Fruit fly (Drosophila melanogaster): ENCODE data around the gene CG1544.

The CG1544 gene

dm6 chr3R:31197142-31197994 lies 652 bp downstream of the CG1544 start:
- no peak for TF ChIP-seq eve (GFP tag; optimal IDR thresholded peaks at IDR 0.05)
- no peak for TF ChIP-seq CG17328 (GFP tag; IDR thresholded peaks at IDR 0.05)
- no peak for TF ChIP-seq pan (optimal IDR thresholded peaks at IDR 0.05)
- TF ChIP-seq pan (GFP tag; optimal IDR thresholded peaks at IDR 0.05 in 1 of 2, IDR thresholded peaks at IDR 0.05 in 1 of 2) = no peak
- TF ChIP-seq CG11560 (tag; IDR thresholded peaks at IDR 0.05) = no peak
- no peak for TF ChIP-seq croc (GFP tag; conservative IDR thresholded peaks at IDR 0.05)
- TF ChIP-seq pzg (GFP tag; optimal IDR thresholded peaks at IDR 0.05) = no peak
- no peak for TF ChIP-seq CG2889 (GFP tag; IDR thresholded peaks at IDR 0.05)
- TF ChIP-seq mam (GFP tag; optimal IDR thresholded peaks at IDR 0.05) = no peak
- peak; percentile 21 for TF ChIP-seq Vsx1 (GFP tag; optimal IDR thresholded peaks at IDR 0.05)
- no peak for TF ChIP-seq Nf-YC (tag; optimal IDR thresholded peaks at IDR 0.05)
- TF ChIP-seq slp2 (GFP tag; optimal IDR thresholded peaks at IDR 0.05) = no peak
- TF ChIP-seq Max (GFP tag; optimal IDR thresholded peaks at IDR 0.05) = no peak
- TF ChIP-seq D19B (GFP tag; optimal IDR thresholded peaks at IDR 0.05) = peak; percentile 48
- TF ChIP-seq gce (GFP tag; IDR thresholded peaks at IDR 0.05) = no peak
- TF ChIP-seq CG3065 (GFP tag; optimal IDR thresholded peaks at IDR 0.05) = no peak
- TF ChIP-seq onecut (GFP tag; IDR thresholded peaks at IDR 0.05) = no peak
- TF ChIP-seq crp (GFP tag; optimal IDR thresholded peaks at IDR 0.05) = no peak
- no peak for TF ChIP-seq Rfx (GFP tag; IDR thresholded peaks at IDR 0.05)
- no peak for TF ChIP-seq CG10565 (GFP tag; optimal IDR thresholded peaks at IDR 0.05)
- peak; percentile 98 for TF ChIP-seq sug (tag; optimal IDR thresholded peaks at IDR 0.05)
- no peak for TF ChIP-seq slou (GFP tag; optimal IDR thresholded peaks at IDR 0.05)
- TF ChIP-seq CG17361 (GFP tag; IDR thresholded peaks at IDR 0.05) = no peak
- TF ChIP-seq eyg (GFP tag; optimal IDR thresholded peaks at IDR 0.05) = no peak
- no peak for TF ChIP-seq peb (GFP tag; IDR thresholded peaks at IDR 0.05)
- no peak for TF ChIP-seq CoRest (tag; optimal IDR thresholded peaks at IDR 0.05)
- no peak for TF ChIP-seq Ets65A (GFP tag)
- TF ChIP-seq pfk (GFP tag; optimal IDR thresholded peaks at IDR 0.05) = no peak
- no peak for TF ChIP-seq knrl (GFP tag; IDR thresholded peaks at IDR 0.05; ENCODE audit: partially characterized antibody)
- no peak for TF ChIP-seq ftz-f1 (GFP tag; optimal IDR thresholded peaks at IDR 0.05)
- peak; percentile 57 for TF ChIP-seq CG15479 (GFP tag; optimal IDR thresholded peaks at IDR 0.05)
- no peak for TF ChIP-seq CG8765 (GFP tag; IDR thresholded peaks at IDR 0.05)
- TF ChIP-seq exex (tag; optimal IDR thresholded peaks at IDR 0.05) = peak; percentile 49
- TF ChIP-seq Ravus (GFP tag; IDR thresholded peaks at IDR 0.05) = no peak
- TF ChIP-seq zen (tag; optimal IDR thresholded peaks at IDR 0.05) = no peak
- TF ChIP-seq CG11093 (GFP tag; IDR thresholded peaks at IDR 0.05) = no peak
- TF ChIP-seq tll (GFP tag; optimal IDR thresholded peaks at IDR 0.05) = no peak
- TF ChIP-seq CG34376 (GFP tag; optimal IDR thresholded peaks at IDR 0.05) = peak; percentile 40
- TF ChIP-seq Xrp1 (GFP tag; IDR thresholded peaks at IDR 0.05) = no peak
- TF ChIP-seq row (GFP tag; IDR thresholded peaks at IDR 0.05) = peak; percentile 27; the same call in 1 of the 3 replicates
- no peak for TF ChIP-seq CG11696 (GFP tag; IDR thresholded peaks at IDR 0.05)
- TF ChIP-seq Trl (optimal IDR thresholded peaks at IDR 0.05) = no peak
- no peak for TF ChIP-seq Trl (GFP tag; optimal IDR thresholded peaks at IDR 0.05)
- no peak for TF ChIP-seq CG9727 (GFP tag; optimal IDR thresholded peaks at IDR 0.05)
- TF ChIP-seq bbx (GFP tag; IDR thresholded peaks at IDR 0.05; ENCODE audit: partially characterized antibody) = no peak
- TF ChIP-seq CG18599 (GFP tag; optimal IDR thresholded peaks at IDR 0.05) = peak; percentile 5
- no peak for TF ChIP-seq Hr39 (optimal IDR thresholded peaks at IDR 0.05)
- no peak for TF ChIP-seq E2f2 (GFP tag; IDR thresholded peaks at IDR 0.05)
- TF ChIP-seq Dref (GFP tag; IDR thresholded peaks at IDR 0.05) = no peak
- no peak for TF ChIP-seq sr (GFP tag; IDR thresholded peaks at IDR 0.05)
- no peak for TF ChIP-seq bowl (GFP tag; IDR thresholded peaks at IDR 0.05)
